Worm (Caenorhabditis elegans): ENCODE data around the gene pycr-1.
A peak's percentile ranks its signal among the peaks of the same experiment; 100 is the strongest.

Gene pycr-1

DNA sequence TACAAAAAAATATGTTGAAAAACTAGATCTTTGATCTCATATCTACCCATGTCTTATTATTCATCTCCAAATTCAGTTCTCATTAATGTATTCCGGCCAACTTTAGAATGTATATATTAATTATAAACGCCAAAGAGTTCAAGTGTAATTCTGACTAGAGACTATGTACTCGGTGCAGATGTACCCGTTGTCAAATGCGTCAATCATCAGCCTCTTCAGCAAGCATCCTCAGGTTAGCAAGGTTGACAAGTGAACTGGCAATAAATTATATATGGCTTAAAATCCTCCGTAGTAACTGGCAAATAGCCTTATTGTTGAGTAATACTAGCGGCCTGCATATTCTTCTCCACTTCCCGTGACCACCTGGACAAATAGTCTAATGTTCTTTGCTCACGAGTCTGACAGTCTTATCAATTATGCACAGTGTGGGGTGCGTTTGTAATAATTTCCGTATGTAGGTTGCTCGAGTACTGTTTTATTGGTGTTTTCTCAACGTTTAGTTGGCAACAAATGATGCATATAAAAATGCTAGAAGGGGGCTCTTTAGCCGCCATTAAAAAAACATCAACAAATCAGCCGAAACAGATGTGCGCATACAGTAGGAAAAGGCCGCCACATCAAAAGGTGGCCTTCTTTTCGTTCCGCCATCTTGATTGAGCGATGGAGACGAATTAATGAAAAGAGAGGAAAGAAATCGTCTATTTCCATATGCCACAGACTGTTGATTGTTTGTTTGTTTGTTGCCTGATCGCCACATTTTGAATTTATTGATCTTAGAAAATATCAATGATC, 41.8 kb downstream of the pycr-1 start:
- TF ChIP-seq unc-55 (GFP tag; optimal IDR thresholded peaks at IDR 0.05) (peak; percentile 20), madf-2 (tag; optimal IDR thresholded peaks at IDR 0.05) (no peak)

DNA sequence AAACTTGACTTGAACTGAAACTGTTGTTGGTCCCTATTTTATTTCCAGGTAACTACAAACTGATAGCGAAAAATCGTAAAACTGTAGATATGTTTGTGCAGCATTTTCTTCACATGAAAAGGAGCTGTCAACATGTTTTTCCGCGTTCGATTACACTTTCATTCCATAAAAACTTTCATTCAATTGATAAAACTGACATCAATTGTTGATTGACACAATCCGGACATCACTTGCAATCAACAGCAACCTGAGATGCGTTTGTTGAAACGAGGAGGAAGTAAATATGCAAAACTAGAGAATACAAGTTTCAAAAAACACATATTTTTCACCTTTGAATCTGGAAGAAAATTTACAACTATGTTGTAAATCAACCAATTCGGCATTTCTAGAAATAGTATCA, 50.7 kb downstream of the pycr-1 start:
- no peak for TF ChIP-seq eyg-1 (tag; optimal IDR thresholded peaks at IDR 0.05)
- TF ChIP-seq T23F11.4 (GFP tag; optimal IDR thresholded peaks at IDR 0.05): no peak
- no peak for TF ChIP-seq ets-4 (tag; optimal IDR thresholded peaks at IDR 0.05)
- no peak for TF ChIP-seq elt-2 (tag; optimal IDR thresholded peaks at IDR 0.05)
- no peak for TF ChIP-seq pros-1 (tag; optimal IDR thresholded peaks at IDR 0.05)
- TF ChIP-seq ztf-16 (tag; optimal IDR thresholded peaks at IDR 0.05): no peak
- no peak for TF ChIP-seq fax-1 (tag; optimal IDR thresholded peaks at IDR 0.05)
- TF ChIP-seq unc-55 (GFP tag; optimal IDR thresholded peaks at IDR 0.05): no peak
- no peak for TF ChIP-seq tbx-7 (tag; optimal IDR thresholded peaks at IDR 0.05)
- no peak for TF ChIP-seq pag-3 (tag; optimal IDR thresholded peaks at IDR 0.05; ENCODE audit: borderline replicate concordance)
- TF ChIP-seq odd-2 (tag; optimal IDR thresholded peaks at IDR 0.05): no peak
- TF ChIP-seq lin-11 (tag; optimal IDR thresholded peaks at IDR 0.05): no peak
- no peak for TF ChIP-seq zip-5 (tag; optimal IDR thresholded peaks at IDR 0.05)
- TF ChIP-seq ceh-24 (tag; optimal IDR thresholded peaks at IDR 0.05): no peak
- no peak for TF ChIP-seq ceh-31 (tag; optimal IDR thresholded peaks at IDR 0.05)

DNA sequence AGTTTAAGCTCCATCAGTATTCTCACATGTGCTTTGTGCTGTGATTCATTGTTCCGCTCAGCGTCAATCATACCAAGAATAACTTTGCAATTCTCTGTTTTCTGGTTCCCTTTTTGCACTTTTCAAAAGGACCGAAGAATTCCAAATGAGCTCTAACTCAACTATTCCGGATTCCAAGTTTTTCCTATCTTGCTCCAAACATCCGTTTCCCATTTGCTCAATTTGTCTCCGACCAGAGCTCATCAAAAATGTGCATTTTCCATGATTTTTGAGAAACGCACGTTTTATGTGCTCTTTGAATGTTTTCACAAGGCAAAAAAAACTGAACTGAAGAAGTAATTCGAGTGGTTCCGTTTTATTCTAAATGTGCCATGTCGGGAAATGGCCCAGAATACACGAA, 51.7 kb downstream of the pycr-1 start:
- TF ChIP-seq ttx-3 (tag; optimal IDR thresholded peaks at IDR 0.05): no peak
- TF ChIP-seq C38D4.7 (GFP tag; optimal IDR thresholded peaks at IDR 0.05): no peak
- TF ChIP-seq unc-42 (tag; optimal IDR thresholded peaks at IDR 0.05): peak; percentile 22

Measured in whole organism, late embryonic.